Worm (Caenorhabditis elegans): ENCODE results near the gene tomm-20.
A peak's percentile ranks its signal among the peaks of the same experiment; 100 is the strongest.

Gene tomm-20

ce11 chrV:12301985-12302591, 41.2 kb downstream of the tomm-20 start, which contains the start of the genes frm-7 and F55C5.17:
TSS of gene frm-7 (plus strand) at chrV:12302484.
TSS of gene F55C5.17 (plus strand) at chrV:12302541.
- no peak for TF ChIP-seq ama-1 (optimal IDR thresholded peaks at IDR 0.05)
- TF ChIP-seq nhr-25 (tag; optimal IDR thresholded peaks at IDR 0.05): no peak
- TF ChIP-seq hmg-11 (tag; optimal IDR thresholded peaks at IDR 0.05): no peak
- no peak for TF ChIP-seq elt-3 (tag; optimal IDR thresholded peaks at IDR 0.05)
- no peak for TF ChIP-seq nhr-237 (tag; optimal IDR thresholded peaks at IDR 0.05)
- TF ChIP-seq lsy-12 (tag; optimal IDR thresholded peaks at IDR 0.05): no peak
- no peak for TF ChIP-seq fkh-2 (tag; optimal IDR thresholded peaks at IDR 0.05)
- TF ChIP-seq pqm-1 (tag; optimal IDR thresholded peaks at IDR 0.05): peak; percentile 63
- peak; percentile 90 for TF ChIP-seq elt-2 (tag; optimal IDR thresholded peaks at IDR 0.05)
- TF ChIP-seq unc-62 (GFP tag; optimal IDR thresholded peaks at IDR 0.05): no peak
- TF ChIP-seq pha-4 (tag; optimal IDR thresholded peaks at IDR 0.05): peak; percentile 12
- no peak for TF ChIP-seq eor-1 (tag; optimal IDR thresholded peaks at IDR 0.05)
- no peak for TF ChIP-seq nfya-1 (tag; optimal IDR thresholded peaks at IDR 0.05; ENCODE audit: insufficient read depth)
- TF ChIP-seq nhr-77 (tag; optimal IDR thresholded peaks at IDR 0.05): no peak
- TF ChIP-seq mdl-1 (tag; optimal IDR thresholded peaks at IDR 0.05): no peak

- TF ChIP-seq mml-1 (tag; optimal IDR thresholded peaks at IDR 0.05) (no peak), nfya-1 (tag; optimal IDR thresholded peaks at IDR 0.05; ENCODE audit: insufficient read depth) (no peak), nhr-237 (tag; optimal IDR thresholded peaks at IDR 0.05) (no peak), ama-1 (optimal IDR thresholded peaks at IDR 0.05) (peak; percentile 3), nhr-25 (tag; optimal IDR thresholded peaks at IDR 0.05) (peak; percentile 6), jun-1 (tag; optimal IDR thresholded peaks at IDR 0.05) (no peak), elt-2 (tag; optimal IDR thresholded peaks at IDR 0.05) (peak; percentile 75), nhr-11 (tag; optimal IDR thresholded peaks at IDR 0.05) (no peak), pqm-1 (tag; optimal IDR thresholded peaks at IDR 0.05) (peak; percentile 13), pha-4 (tag; optimal IDR thresholded peaks at IDR 0.05) (peak; percentile 73), nhr-23 (tag; optimal IDR thresholded peaks at IDR 0.05) (peak; percentile 24)
These were observed 42.3 kb downstream of the tomm-20 start for ce11 chrV:12300780-12301460.

DNA sequence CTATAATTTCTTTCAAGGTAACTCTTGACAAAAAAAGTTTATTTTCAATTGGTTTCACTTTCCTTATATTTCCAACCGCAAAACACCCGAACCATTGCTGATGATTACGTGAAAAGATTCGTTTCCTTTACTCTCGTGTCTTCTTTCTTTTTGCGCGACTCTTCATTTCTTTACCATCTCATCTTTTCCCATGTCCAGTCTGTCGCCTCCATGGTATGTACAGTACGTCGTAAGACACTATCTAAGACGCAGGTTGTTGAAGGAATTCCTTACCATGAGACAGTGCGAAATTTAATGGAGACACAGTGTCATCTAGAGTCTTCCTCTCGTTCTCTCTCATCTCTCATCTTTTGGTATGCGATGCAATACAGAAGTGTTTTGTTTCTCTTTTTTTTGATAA, 43.1 kb downstream of the tomm-20 start:
- TF ChIP-seq nhr-43 (tag; optimal IDR thresholded peaks at IDR 0.05; ENCODE audit: poor library complexity, severe bottlenecking) (peak; percentile 20), lin-15B (tag; optimal IDR thresholded peaks at IDR 0.05) (no peak), elt-3 (tag; optimal IDR thresholded peaks at IDR 0.05) (peak in 1 of 3 experiments; percentile 56), snpc-4 (tag; optimal IDR thresholded peaks at IDR 0.05) (peak; percentile 33), fkh-2 (tag; optimal IDR thresholded peaks at IDR 0.05) (no peak), nhr-23 (tag; optimal IDR thresholded peaks at IDR 0.05) (peak; percentile 81), pha-4 (tag; optimal IDR thresholded peaks at IDR 0.05) (peak; percentile 91), ztf-4 (tag; optimal IDR thresholded peaks at IDR 0.05) (peak; percentile 47), nhr-12 (tag; optimal IDR thresholded peaks at IDR 0.05) (no peak), fkh-10 (GFP tag; optimal IDR thresholded peaks at IDR 0.05) (no peak), lsy-12 (tag; optimal IDR thresholded peaks at IDR 0.05) (peak; percentile 2), elt-1 (tag; optimal IDR thresholded peaks at IDR 0.05) (peak; percentile 43), unc-62 (GFP tag; optimal IDR thresholded peaks at IDR 0.05) (peak; percentile 58), egl-27 (tag; optimal IDR thresholded peaks at IDR 0.05) (peak; percentile 42), pqm-1 (tag; optimal IDR thresholded peaks at IDR 0.05) (peak; percentile 45), R02D3.7 (tag; optimal IDR thresholded peaks at IDR 0.05) (peak; percentile 17), nhr-25 (tag; optimal IDR thresholded peaks at IDR 0.05) (peak; percentile 94), elt-2 (tag; optimal IDR thresholded peaks at IDR 0.05) (peak; percentile 74), ama-1 (optimal IDR thresholded peaks at IDR 0.05) (peak; percentile 55), sea-2 (GFP tag; optimal IDR thresholded peaks at IDR 0.05) (no peak), ceh-28 (tag; optimal IDR thresholded peaks at IDR 0.05) (peak; percentile 58), ztf-11 (tag; optimal IDR thresholded peaks at IDR 0.05) (no peak), nfya-1 (tag; optimal IDR thresholded peaks at IDR 0.05; ENCODE audit: insufficient read depth) (peak; percentile 50), jun-1 (tag; optimal IDR thresholded peaks at IDR 0.05) (peak; percentile 62), mdl-1 (tag; optimal IDR thresholded peaks at IDR 0.05) (peak; percentile 25)

ce11 chrV:12299244-12299766, 44.0 kb downstream of the tomm-20 start:
- no peak for TF ChIP-seq lin-39 (tag; optimal IDR thresholded peaks at IDR 0.05)
- peak; percentile 68 for TF ChIP-seq pha-4 (tag; optimal IDR thresholded peaks at IDR 0.05)
- no peak for TF ChIP-seq sea-2 (GFP tag; optimal IDR thresholded peaks at IDR 0.05)
- TF ChIP-seq nhr-23 (tag; optimal IDR thresholded peaks at IDR 0.05): peak; percentile 23
- TF ChIP-seq elt-1 (tag; optimal IDR thresholded peaks at IDR 0.05): peak; percentile 79

All from whole organism, L3 larva.